Worm (Caenorhabditis elegans) whole organism, L4 larva: ENCODE data around the gene cutl-21.

Source experiments
- T26A8.4 ChIP-seq: fragments of 200-800 bp; sonication (Bioruptor generic); IDR thresholded peaks from 2 replicates; pipeline ENCODE4 v1.3.6; 2022; ENCODE audit warnings: missing genetic modification characterization, missing compliant biosample characterization
- Y5F2A.4 ChIP-seq: fragments of 200-800 bp; sonication (Bioruptor generic); optimal IDR thresholded peaks from 2 replicates; lab custom pipeline; 2018; ENCODE audit warnings: mild to moderate bottlenecking, missing genetic modification characterization, missing compliant biosample characterization
- aha-1 ChIP-seq: fragments of 150-350 bp; peaks from one replicate; lab custom pipeline; 2014; ENCODE audit warnings: missing biosample characterization, missing genetic modification characterization
- ama-1 ChIP-seq: fragments of 150-350 bp; optimal IDR thresholded peaks from 2 replicates; lab custom pipeline; 2014; ENCODE audit warnings: inconsistent platforms, mixed read lengths
- attf-4 ChIP-seq: sonication (generic microtip); optimal IDR thresholded peaks from 3 replicates; lab custom pipeline; 2017; ENCODE audit warnings: missing biosample characterization, missing genetic modification characterization
- ceh-82 ChIP-seq: sonication (generic microtip); optimal IDR thresholded peaks from 2 replicates; lab custom pipeline; 2017; ENCODE audit warnings: missing biosample characterization, missing genetic modification characterization
- ctbp-1 ChIP-seq: fragments of 200-800 bp; sonication (Bioruptor generic); IDR thresholded peaks from 2 replicates; pipeline ENCODE4 v1.3.6; 2022; ENCODE audit warnings: missing genetic modification reagents, missing genetic modification characterization, missing compliant biosample characterization
- daf-8 ChIP-seq: fragments of 200-800 bp; sonication (Bioruptor generic); IDR thresholded peaks from 2 replicates; pipeline ENCODE4 v1.3.6; 2022; ENCODE audit warnings: missing genetic modification characterization, missing compliant biosample characterization
- dmd-6 ChIP-seq: fragments of 200-800 bp; sonication (Bioruptor generic); IDR thresholded peaks from 2 replicates; pipeline ENCODE4 v1.3.6; 2022; ENCODE audit warnings: missing genetic modification reagents, missing genetic modification characterization, missing compliant biosample characterization
- dpl-1 ChIP-seq: fragments of 150-350 bp; optimal IDR thresholded peaks from 2 replicates; lab custom pipeline; 2014; ENCODE audit warnings: missing biosample characterization, missing genetic modification reagents, missing genetic modification characterization
- dve-1 ChIP-seq: sonication (generic microtip); optimal IDR thresholded peaks from 2 replicates; lab custom pipeline; 2017; ENCODE audit warnings: antibody characterized with exemption, mild to moderate bottlenecking, missing genetic modification characterization, missing compliant biosample characterization; ENCODE audit not compliant: insufficient read depth
- egl-27 ChIP-seq: sonication (generic microtip); optimal IDR thresholded peaks from 3 replicates; lab custom pipeline; 2017; ENCODE audit warnings: missing biosample characterization, missing genetic modification reagents, missing genetic modification characterization
- fos-1 ChIP-seq: fragments of 150-350 bp; optimal IDR thresholded peaks from 2 replicates; lab custom pipeline; 2014; ENCODE audit warnings: missing biosample characterization, missing genetic modification characterization
- hif-1 ChIP-seq, 2 experiments: sonication (generic microtip); optimal IDR thresholded peaks; 2 replicates each; lab custom pipeline; 2016 to 2017; ENCODE audit warnings: missing compliant biosample characterization in 2 of 2, missing genetic modification characterization in 2 of 2, missing genetic modification reagents in 2 of 2, missing genotype in 2 of 2, mild to moderate bottlenecking in 1 of 2
- hlh-11 ChIP-seq: fragments of 200-800 bp; sonication (Bioruptor generic); optimal IDR thresholded peaks from 2 replicates; lab custom pipeline; 2018; ENCODE audit warnings: mild to moderate bottlenecking, missing genetic modification characterization, missing compliant biosample characterization
- hlh-30 ChIP-seq: sonication (generic microtip); optimal IDR thresholded peaks from 2 replicates; lab custom pipeline; 2017; ENCODE audit warnings: antibody characterized with exemption, mild to moderate bottlenecking, missing genetic modification characterization, missing compliant biosample characterization; ENCODE audit not compliant: insufficient read depth
- hmg-1.1 ChIP-seq: fragments of 200-800 bp; sonication (Bioruptor generic); IDR thresholded peaks from 2 replicates; pipeline ENCODE4 v1.3.6; 2022; ENCODE audit warnings: missing genetic modification reagents, missing genetic modification characterization, missing compliant biosample characterization
- lim-7 ChIP-seq: fragments of 200-800 bp; sonication (Bioruptor generic); IDR thresholded peaks from 2 replicates; pipeline ENCODE4 v1.3.6; 2022; ENCODE audit warnings: missing genetic modification characterization, missing compliant biosample characterization
- lin-13 ChIP-seq: fragments of 150-350 bp; optimal IDR thresholded peaks from 2 replicates; lab custom pipeline; 2014; ENCODE audit warnings: missing biosample characterization, missing genetic modification reagents, missing genetic modification characterization
- lsy-2 ChIP-seq, 2 experiments: fragments of 150-350 bp in 1 of 2; sonication (generic microtip) in 1 of 2; optimal IDR thresholded peaks; 2 replicates each; lab custom pipeline; 2014 to 2017; ENCODE audit warnings: missing biosample characterization in 2 of 2, missing genetic modification characterization in 2 of 2
- madf-5 ChIP-seq, 2 experiments: fragments of 200-800 bp; sonication (Bioruptor generic); IDR thresholded peaks; 2 replicates each; pipeline ENCODE4 v1.3.6; 2022; ENCODE audit warnings: missing compliant biosample characterization in 2 of 2, missing genetic modification characterization in 2 of 2
- madf-9 ChIP-seq: fragments of 200-800 bp; sonication (Bioruptor generic); conservative IDR thresholded peaks from 2 replicates; pipeline ENCODE4 v1.3.6; 2022; ENCODE audit warnings: missing genetic modification reagents, missing genetic modification characterization, missing compliant biosample characterization
- mep-1 ChIP-seq: fragments of 150-350 bp; sonication (generic microtip); optimal IDR thresholded peaks from 3 replicates; lab custom pipeline; 2014; ENCODE audit warnings: missing biosample characterization, missing genetic modification characterization
- mes-2 ChIP-seq: sonication (generic microtip); optimal IDR thresholded peaks from 2 replicates; lab custom pipeline; 2016; ENCODE audit warnings: missing genotype, mild to moderate bottlenecking, missing genetic modification characterization, missing compliant biosample characterization; ENCODE audit not compliant: poor library complexity, severe bottlenecking
- mxl-3 ChIP-seq: fragments of 200-800 bp; sonication (Bioruptor generic); optimal IDR thresholded peaks from 2 replicates; lab custom pipeline; 2018; ENCODE audit warnings: mild to moderate bottlenecking, missing genetic modification characterization, missing compliant biosample characterization
- nhr-10 ChIP-seq: fragments of 150-350 bp; optimal IDR thresholded peaks from 2 replicates; lab custom pipeline; 2014; ENCODE audit warnings: missing biosample characterization, missing genetic modification characterization
- nhr-28 ChIP-seq: fragments of 150-350 bp; optimal IDR thresholded peaks from 2 replicates; lab custom pipeline; 2014; ENCODE audit warnings: missing biosample characterization, missing genetic modification characterization
- pha-4 ChIP-seq, 2 experiments: fragments of 150-350 bp in 1 of 2; fragments of 200-800 bp in 1 of 2; sonication (Bioruptor generic) in 1 of 2; IDR thresholded peaks in 1 of 2; optimal IDR thresholded peaks in 1 of 2; 2 replicates each; pipeline versions ENCODE4 v1.3.6 to Lab custom; 2014 to 2022; ENCODE audit warnings: missing genetic modification characterization in 2 of 2, missing genetic modification reagents in 2 of 2, missing biosample characterization in 1 of 2, missing compliant biosample characterization in 1 of 2
- rbr-2 ChIP-seq: sonication (generic microtip); optimal IDR thresholded peaks from 2 replicates; lab custom pipeline; 2016; ENCODE audit warnings: missing genotype, missing genetic modification characterization, missing compliant biosample characterization
- skn-1 ChIP-seq: fragments of 150-350 bp; optimal IDR thresholded peaks from 2 replicates; lab custom pipeline; 2014; ENCODE audit warnings: missing biosample characterization, missing genetic modification characterization
- unc-39 ChIP-seq: sonication (generic microtip); optimal IDR thresholded peaks from 2 replicates; lab custom pipeline; 2017; ENCODE audit warnings: missing biosample characterization, missing genetic modification characterization
- unc-62 ChIP-seq, 3 experiments: fragments of 150-350 bp in 1 of 3; sonication (generic microtip); optimal IDR thresholded peaks in 2 of 3; peaks in 1 of 3; 1 replicate in 1 of 3; 2 replicates in 2 of 3; lab custom pipeline; 2014 to 2017; ENCODE audit warnings: missing biosample characterization in 3 of 3, missing genetic modification characterization in 3 of 3, missing genetic modification reagents in 3 of 3, missing genotype in 1 of 3

cutl-21 gene

ce11 chrX:1027370-1027769, 23.2 kb downstream of the cutl-21 start:
- TF ChIP-seq nhr-28 (tag; lab: Kevin White, UChicago): peak; percentile 12
- no peak for TF ChIP-seq unc-62 (GFP tag; optimal IDR thresholded peaks at IDR 0.05 in 1 of 2; lab: Kevin White, UChicago)
- no peak for TF ChIP-seq unc-62 (tag; optimal IDR thresholded peaks at IDR 0.05; lab: Kevin White, UChicago)

ce11 chrX:1030867-1031266, 26.7 kb downstream of the cutl-21 start:
- TF ChIP-seq unc-62 (GFP tag; optimal IDR thresholded peaks at IDR 0.05 in 1 of 2; lab: Kevin White, UChicago): no peak
- no peak for TF ChIP-seq unc-62 (tag; optimal IDR thresholded peaks at IDR 0.05; lab: Kevin White, UChicago)
- TF ChIP-seq hmg-1.1 (GFP tag; lab: Robert Waterston, UW): no peak
- 0 out of 2 replicates have a peak, but pooled peaks have one; percentile 26 for TF ChIP-seq T26A8.4 (GFP tag; lab: Robert Waterston, UW)
- peak; percentile 94 for TF ChIP-seq aha-1 (tag; lab: Kevin White, UChicago)
- no peak for TF ChIP-seq egl-27 (tag; lab: Kevin White, UChicago)
- TF ChIP-seq attf-4 (tag; lab: Kevin White, UChicago): no peak
- TF ChIP-seq, all 104 proteins: peak for 2

DNA sequence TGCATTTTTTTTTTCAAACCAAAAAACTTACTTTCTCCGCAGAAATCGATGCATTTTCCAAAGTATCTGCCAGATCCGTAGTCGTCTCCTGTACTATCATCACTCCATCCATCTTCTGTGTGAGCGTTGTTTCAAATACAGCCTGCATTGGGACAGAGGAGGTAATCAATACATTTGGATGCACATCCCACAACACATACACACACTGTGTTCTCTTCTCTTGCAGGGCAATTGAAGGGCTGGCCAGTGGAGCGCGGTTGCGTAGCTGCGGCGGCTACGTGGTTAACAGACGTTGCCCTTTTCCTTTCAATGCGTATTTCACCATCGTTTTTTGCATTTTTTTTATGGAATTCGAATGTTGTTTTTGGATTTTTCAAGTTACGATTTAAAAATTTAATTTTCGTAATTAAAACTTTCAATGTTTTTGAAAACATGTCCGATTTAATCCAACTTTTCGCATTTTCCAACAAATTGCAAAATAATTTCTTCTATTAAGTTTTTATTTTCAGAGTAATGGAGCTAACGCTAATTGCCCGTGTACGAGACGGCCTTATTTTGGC, 31.0 kb downstream of the cutl-21 start, which contains the start of the genes stau-1 and sec-22:
stau-1 (minus strand) TSS at position 248 of the 560 bp plus-strand sequence.
sec-22 (plus strand) TSS at position 510 of the 560 bp plus-strand sequence.
- TF ChIP-seq ctbp-1 (GFP tag; lab: Robert Waterston, UW) (0 out of 2 replicates have a peak, but pooled peaks have one; percentile 21), lin-13 (GFP tag; lab: Kevin White, UChicago) (no peak), aha-1 (tag; lab: Kevin White, UChicago) (peak; percentile 86), rbr-2 (tag; lab: Kevin White, UChicago) (peak; percentile 1), mxl-3 (peak; percentile 47), madf-5 (GFP tag; IDR thresholded peaks at IDR 0.05; lab: Robert Waterston, UW) (no peak), nhr-28 (tag; lab: Kevin White, UChicago) (peak; percentile 52), madf-9 (GFP tag; lab: Robert Waterston, UW) (no peak), lsy-2 (tag; optimal IDR thresholded peaks at IDR 0.05; lab: Kevin White, UChicago) (peak in 1 of 2 experiments; percentile 57), dpl-1 (peak; percentile 30), hmg-1.1 (GFP tag; lab: Robert Waterston, UW) (peak; percentile 66), hif-1 (tag; optimal IDR thresholded peaks at IDR 0.05; lab: Kevin White, UChicago) (peak in 1 of 2 experiments; percentile 41), hlh-30 (peak; percentile 36), pha-4 (GFP tag; IDR thresholded peaks at IDR 0.05; lab: Robert Waterston, UW) (no peak), pha-4 (tag; optimal IDR thresholded peaks at IDR 0.05; lab: Kevin White, UChicago) (peak; percentile 10), dmd-6 (GFP tag; lab: Robert Waterston, UW) (peak; percentile 19; the same call in 1 of the 2 replicates), nhr-10 (tag; lab: Kevin White, UChicago) (no peak), ceh-82 (tag; lab: Kevin White, UChicago) (no peak), dve-1 (peak; percentile 58), mep-1 (tag; lab: Kevin White, UChicago) (peak; percentile 71), skn-1 (no peak), hlh-11 (tag; lab: Kevin White, UChicago) (peak; percentile 34), unc-39 (no peak), mes-2 (tag; lab: Kevin White, UChicago) (peak; percentile 74)

- TF ChIP-seq fos-1: no peak
- no peak for TF ChIP-seq ama-1 (lab: Kevin White, UChicago)
- no peak for TF ChIP-seq lin-13 (GFP tag; lab: Kevin White, UChicago)
- TF ChIP-seq lim-7: no peak
- TF ChIP-seq Y5F2A.4: no peak
- TF ChIP-seq daf-8 (GFP tag; lab: Robert Waterston, UW): no peak
- TF ChIP-seq, all 104 proteins: peak for 0
These were observed 34.2 kb downstream of the cutl-21 start, which contains the start of gene F55A4.7 for ce11 chrX:1038347-1038746. F55A4.7 (minus strand) TSS chrX:1038447.
